Worm (Caenorhabditis elegans): ENCODE data around the gene eor-1.
A peak's percentile ranks its signal among the peaks of the same experiment; 100 is the strongest.

Gene eor-1

ce11 chrIV:4749728-4750278 is 49.2 kb downstream of the eor-1 start, which contains the start of the genes rpl-20 and Y17G9B.5 (continued):
- peak; percentile 99 for TF ChIP-seq F37B4.10 (GFP tag; IDR thresholded peaks at IDR 0.05)
- peak; percentile 100 for TF ChIP-seq ztf-26 (tag; optimal IDR thresholded peaks at IDR 0.05)
- no peak for TF ChIP-seq F55B11.4 (tag; optimal IDR thresholded peaks at IDR 0.05; ENCODE audit: borderline replicate concordance, insufficient read depth)
- TF ChIP-seq dox-1 (GFP tag; IDR thresholded peaks at IDR 0.05), result peak; percentile 100
- peak; percentile 96 for TF ChIP-seq F22D6.2 (tag; optimal IDR thresholded peaks at IDR 0.05)
- peak; percentile 92 for TF ChIP-seq ceh-40 (GFP tag; IDR thresholded peaks at IDR 0.05)
- TF ChIP-seq repo-1 (tag; optimal IDR thresholded peaks at IDR 0.05), result peak; percentile 99
- peak; percentile 96 for TF ChIP-seq him-1 (tag; optimal IDR thresholded peaks at IDR 0.05)
- no peak for TF ChIP-seq sdz-38 (tag; optimal IDR thresholded peaks at IDR 0.05)
- peak; percentile 71 for TF ChIP-seq lsy-27 (tag; optimal IDR thresholded peaks at IDR 0.05; ENCODE audit: borderline replicate concordance, insufficient read depth)
- TF ChIP-seq F52B5.7 (tag; optimal IDR thresholded peaks at IDR 0.05), result peak; percentile 94
- peak; percentile 84 for TF ChIP-seq tbp1 (GFP tag; optimal IDR thresholded peaks at IDR 0.05)
- peak; percentile 98 for TF ChIP-seq ztf-22 (GFP tag; optimal IDR thresholded peaks at IDR 0.05)
- TF ChIP-seq madf-6 (GFP tag; IDR thresholded peaks at IDR 0.05), result peak; percentile 99
- TF ChIP-seq madf-8 (GFP tag; conservative IDR thresholded peaks at IDR 0.05), result peak; percentile 94
- peak; percentile 100 for TF ChIP-seq attf-5 (GFP tag; optimal IDR thresholded peaks at IDR 0.05)
- TF ChIP-seq ztf-28 (GFP tag; IDR thresholded peaks at IDR 0.05), result peak; percentile 95
- peak; percentile 90; the same call in 1 of the 2 replicates for TF ChIP-seq lag-1 (GFP tag; IDR thresholded peaks at IDR 0.05)
- TF ChIP-seq pbrm-1 (GFP tag; IDR thresholded peaks at IDR 0.05), result peak; percentile 100
- TF ChIP-seq ztf-25 (GFP tag; IDR thresholded peaks at IDR 0.05), result peak; percentile 88
- TF ChIP-seq ets-4 (GFP tag; optimal IDR thresholded peaks at IDR 0.05), result peak; percentile 96
- peak; percentile 84 for TF ChIP-seq sptf-2 (GFP tag; optimal IDR thresholded peaks at IDR 0.05)
- peak; percentile 99 for TF ChIP-seq nfyb-1 (GFP tag; IDR thresholded peaks at IDR 0.05)
- TF ChIP-seq akir-1 (GFP tag; optimal IDR thresholded peaks at IDR 0.05), result peak; percentile 80
- 0 out of 2 replicates have a peak, but pooled peaks have one; percentile 54 for TF ChIP-seq ceh-58 (GFP tag; IDR thresholded peaks at IDR 0.05)
- TF ChIP-seq hsf-1 (GFP tag; IDR thresholded peaks at IDR 0.05), result peak; percentile 97
- TF ChIP-seq lir-1 (GFP tag; conservative IDR thresholded peaks at IDR 0.05), result peak; percentile 99
- TF ChIP-seq ceh-91 (GFP tag; IDR thresholded peaks at IDR 0.05), result peak; percentile 99
- peak; percentile 98 for TF ChIP-seq ztf-6 (GFP tag; IDR thresholded peaks at IDR 0.05)
- TF ChIP-seq madf-3 (GFP tag; IDR thresholded peaks at IDR 0.05), result peak; percentile 99
- TF ChIP-seq tbx-9 (tag; optimal IDR thresholded peaks at IDR 0.05; ENCODE audit: borderline replicate concordance), result peak; percentile 42
- peak; percentile 78 for TF ChIP-seq dpff-1 (tag; optimal IDR thresholded peaks at IDR 0.05)

- peak; percentile 5; the same call in 1 of the 2 replicates for TF ChIP-seq nfyb-1 (GFP tag; IDR thresholded peaks at IDR 0.05)
- no peak for TF ChIP-seq let-607 (tag; optimal IDR thresholded peaks at IDR 0.05)
- TF ChIP-seq egl-44 (GFP tag; IDR thresholded peaks at IDR 0.05), result no peak
- no peak for TF ChIP-seq ama-1 (optimal IDR thresholded peaks at IDR 0.05)
- TF ChIP-seq ama-1 (GFP tag; optimal IDR thresholded peaks at IDR 0.05), result no peak
- peak; percentile 75 for TF ChIP-seq zfh-2 (GFP tag; conservative IDR thresholded peaks at IDR 0.05)
- 0 out of 2 replicates have a peak, but pooled peaks have one; percentile 4 for TF ChIP-seq egrh-3 (GFP tag; IDR thresholded peaks at IDR 0.05)
- TF ChIP-seq K12H6.12 (tag; optimal IDR thresholded peaks at IDR 0.05), result no peak
- TF ChIP-seq sptf-2 (GFP tag; optimal IDR thresholded peaks at IDR 0.05), result no peak
- TF ChIP-seq nfya-2 (GFP tag; IDR thresholded peaks at IDR 0.05), result no peak
- TF ChIP-seq atf-7 (tag; optimal IDR thresholded peaks at IDR 0.05), result no peak
- TF ChIP-seq C06A6.2 (GFP tag; conservative IDR thresholded peaks at IDR 0.05), result no peak
- no peak for TF ChIP-seq Y67H2A.10 (GFP tag; conservative IDR thresholded peaks at IDR 0.05)
- TF ChIP-seq tbp1 (GFP tag; optimal IDR thresholded peaks at IDR 0.05), result no peak
- TF ChIP-seq nhr-80 (tag; optimal IDR thresholded peaks at IDR 0.05), result no peak
Measured at ce11 chrIV:4749155-4749554, 49.8 kb downstream of the eor-1 start.

Measured in whole organism, young adult.